Fruit fly (Drosophila melanogaster): ENCODE data around the gene Cox11.

Cox11 gene

DNA sequence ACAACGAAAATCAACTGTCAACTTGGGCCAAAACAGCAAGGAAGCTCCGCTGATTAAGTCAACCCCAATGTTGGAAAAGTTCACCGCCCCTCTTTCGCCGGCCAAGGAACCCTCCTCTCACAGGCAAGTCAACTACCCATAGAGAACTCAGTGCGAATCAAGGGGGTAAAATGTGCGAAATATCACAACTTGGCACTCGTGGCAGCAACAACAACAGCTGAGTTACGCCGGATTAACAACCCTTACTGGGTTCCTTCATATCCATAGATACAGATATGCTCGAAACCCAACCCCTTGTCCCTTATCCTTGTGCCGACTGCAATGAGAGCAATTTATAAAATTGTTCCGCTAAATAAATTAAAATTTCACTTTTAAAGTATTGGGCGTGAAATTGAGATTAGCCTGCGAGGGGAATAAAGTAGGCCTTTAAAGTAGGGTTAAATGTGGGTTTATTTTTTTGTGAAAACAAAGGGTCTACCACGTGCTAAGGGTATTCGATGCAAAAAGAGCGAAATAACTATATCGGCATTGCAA is 37.6 kb upstream of the Cox11 start (continued):
- TF ChIP-seq peb (GFP tag; IDR thresholded peaks at IDR 0.05), result no peak
- TF ChIP-seq gsb-n (tag; optimal IDR thresholded peaks at IDR 0.05), result peak; percentile 96
- no peak for TF ChIP-seq BtbVII (GFP tag; optimal IDR thresholded peaks at IDR 0.05)
- TF ChIP-seq pros (GFP tag; optimal IDR thresholded peaks at IDR 0.05), result peak; percentile 88

DNA sequence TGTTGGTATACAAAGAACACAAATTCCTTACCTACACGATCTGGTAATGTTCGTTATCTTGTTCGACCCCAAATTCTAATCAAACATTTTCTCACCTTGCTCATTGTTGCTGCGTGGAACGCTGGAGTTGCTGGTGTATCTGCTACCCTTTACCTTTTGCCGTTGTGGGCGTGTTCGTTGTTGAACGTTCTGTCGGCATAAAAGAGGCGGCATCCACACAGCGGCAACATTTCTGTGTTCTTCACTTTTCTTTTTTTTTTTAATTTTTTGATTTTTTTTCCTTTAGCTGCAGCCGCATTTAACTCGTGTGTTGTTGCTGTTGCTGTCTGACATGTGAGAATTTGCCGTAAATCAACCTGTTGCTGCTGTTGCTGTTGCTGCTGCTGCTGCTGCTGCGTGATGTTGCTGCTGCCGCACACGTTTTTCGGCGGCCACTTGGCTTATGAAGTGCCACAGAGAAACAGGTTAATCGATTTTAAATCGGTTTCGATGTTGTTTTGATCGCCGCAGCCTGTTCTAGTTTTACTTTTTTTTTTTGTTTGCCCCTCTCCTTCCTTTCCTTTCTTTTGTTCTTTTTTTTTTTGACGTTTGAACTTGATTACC is 36.9 kb upstream of the Cox11 start:
- TF ChIP-seq ftz-f1 (GFP tag; optimal IDR thresholded peaks at IDR 0.05), result no peak
- peak; percentile 60 for TF ChIP-seq sqz (GFP tag; optimal IDR thresholded peaks at IDR 0.05)
- peak; percentile 54 for TF ChIP-seq D19B (GFP tag; optimal IDR thresholded peaks at IDR 0.05)
- TF ChIP-seq Xrp1 (GFP tag; IDR thresholded peaks at IDR 0.05), result no peak
- no peak for TF ChIP-seq slou (GFP tag; optimal IDR thresholded peaks at IDR 0.05)
- no peak for TF ChIP-seq pan (optimal IDR thresholded peaks at IDR 0.05)
- TF ChIP-seq pan (GFP tag; optimal IDR thresholded peaks at IDR 0.05 in 1 of 2, IDR thresholded peaks at IDR 0.05 in 1 of 2), result peak in 1 of 2 experiments; percentile 46
- peak; percentile 8 for TF ChIP-seq CG11504 (tag; optimal IDR thresholded peaks at IDR 0.05)
- TF ChIP-seq kah (GFP tag; optimal IDR thresholded peaks at IDR 0.05), result peak; percentile 74
- TF ChIP-seq CG14050 (GFP tag; IDR thresholded peaks at IDR 0.05), result no peak
- no peak for TF ChIP-seq CG8944 (GFP tag; optimal IDR thresholded peaks at IDR 0.05)
- TF ChIP-seq nom (GFP tag; optimal IDR thresholded peaks at IDR 0.05), result peak; percentile 67
- TF ChIP-seq Blimp-1 (GFP tag; optimal IDR thresholded peaks at IDR 0.05), result peak; percentile 17
- TF ChIP-seq CG11085 (GFP tag; IDR thresholded peaks at IDR 0.05), result no peak
- TF ChIP-seq Dfd (GFP tag; optimal IDR thresholded peaks at IDR 0.05), result peak in 1 of 2 experiments; percentile 34
- TF ChIP-seq Dll (GFP tag; IDR thresholded peaks at IDR 0.05; ENCODE audit: partially characterized antibody), result no peak
- TF ChIP-seq hbn (GFP tag; IDR thresholded peaks at IDR 0.05; ENCODE audit: partially characterized antibody), result no peak
- TF ChIP-seq btn (GFP tag; optimal IDR thresholded peaks at IDR 0.05), result no peak
- TF ChIP-seq Gsc (GFP tag; IDR thresholded peaks at IDR 0.05), result 0 out of 2 replicates have a peak, but pooled peaks have one; percentile 26
- peak; percentile 39; the same call in 1 of the 3 replicates for TF ChIP-seq CG6791 (GFP tag; IDR thresholded peaks at IDR 0.05; ENCODE audit: partially characterized antibody)
- TF ChIP-seq HHEX (GFP tag; optimal IDR thresholded peaks at IDR 0.05), result no peak
- no peak for TF ChIP-seq nau (GFP tag; optimal IDR thresholded peaks at IDR 0.05)
- no peak for TF ChIP-seq prd (optimal IDR thresholded peaks at IDR 0.05)
- peak; percentile 42; the same call in 2 of the 3 replicates for TF ChIP-seq prd (GFP tag; IDR thresholded peaks at IDR 0.05)
- no peak for TF ChIP-seq NC2α (GFP tag; optimal IDR thresholded peaks at IDR 0.05)
- TF ChIP-seq odd (GFP tag; optimal IDR thresholded peaks at IDR 0.05), result no peak
- no peak for TF ChIP-seq CG13424 (tag; optimal IDR thresholded peaks at IDR 0.05)
- TF ChIP-seq ap (GFP tag; IDR thresholded peaks at IDR 0.05), result no peak
- no peak for TF ChIP-seq CG13624 (GFP tag; optimal IDR thresholded peaks at IDR 0.05)
- TF ChIP-seq chinmo (GFP tag; IDR thresholded peaks at IDR 0.05; ENCODE audit: partially characterized antibody), result 0 out of 4 replicates have a peak, but pooled peaks have one; percentile 15
- TF ChIP-seq schlank (tag; optimal IDR thresholded peaks at IDR 0.05), result no peak
- TF ChIP-seq ranshi (GFP tag; IDR thresholded peaks at IDR 0.05), result no peak
- TF ChIP-seq kni (GFP tag; optimal IDR thresholded peaks at IDR 0.05), result peak; percentile 25
- no peak for TF ChIP-seq wor (GFP tag; IDR thresholded peaks at IDR 0.05)
- no peak for TF ChIP-seq pho (GFP tag; optimal IDR thresholded peaks at IDR 0.05)
- peak; percentile 73; the same call in 2 of the 3 replicates for TF ChIP-seq CG2199 (GFP tag; IDR thresholded peaks at IDR 0.05)
- no peak for TF ChIP-seq vfl (GFP tag; optimal IDR thresholded peaks at IDR 0.05)
- no peak for TF ChIP-seq Awh (GFP tag; IDR thresholded peaks at IDR 0.05)
- no peak for TF ChIP-seq aop (GFP tag; IDR thresholded peaks at IDR 0.05)
- TF ChIP-seq dysf (GFP tag; IDR thresholded peaks at IDR 0.05), result no peak
- TF ChIP-seq ttk (GFP tag; IDR thresholded peaks at IDR 0.05), result 0 out of 2 replicates have a peak, but pooled peaks have one; percentile 29
- no peak for TF ChIP-seq CG11560 (tag; IDR thresholded peaks at IDR 0.05)
- peak; percentile 69 for TF ChIP-seq CG4360 (GFP tag; IDR thresholded peaks at IDR 0.05)
- no peak for TF ChIP-seq Hr78 (GFP tag; optimal IDR thresholded peaks at IDR 0.05)

All from whole organism, embryonic.